Fruit fly (Drosophila melanogaster) whole organism, embryonic: ENCODE measurements around the gene alphaCOP.

Source experiments
- CG10462 ChIP-seq: fragments of 200-800 bp; sonication (Bioruptor generic); optimal IDR thresholded peaks from 2 replicates; lab custom pipeline; 2016; ENCODE audit warnings: missing biosample characterization, missing genetic modification characterization
- CG10565 ChIP-seq: fragments of 200-800 bp; sonication (Bioruptor generic); optimal IDR thresholded peaks from 3 replicates; lab custom pipeline; 2016; ENCODE audit warnings: missing biosample characterization, mild to moderate bottlenecking, missing genetic modification characterization
- CG12104 ChIP-seq: fragments of 200-800 bp; sonication (Bioruptor generic); optimal IDR thresholded peaks from 3 replicates; lab custom pipeline; 2016; ENCODE audit warnings: missing biosample characterization, missing genetic modification characterization
- CG12299 ChIP-seq: fragments of 200-800 bp; sonication (Bioruptor generic); optimal IDR thresholded peaks from 2 replicates; lab custom pipeline; 2018; ENCODE audit warnings: missing biosample characterization, mild to moderate bottlenecking, missing genetic modification characterization
- CG13424 ChIP-seq: fragments of 200-800 bp; sonication (Bioruptor generic); optimal IDR thresholded peaks from 2 replicates; lab custom pipeline; 2019; ENCODE audit warnings: missing biosample characterization, mild to moderate bottlenecking, missing genetic modification characterization, moderate library complexity
- CG13624 ChIP-seq: fragments of 200-800 bp; sonication (Bioruptor generic); optimal IDR thresholded peaks from 2 replicates; lab custom pipeline; 2016; ENCODE audit warnings: missing biosample characterization, missing genetic modification characterization
- CG13894 ChIP-seq: fragments of 200-800 bp; sonication (Bioruptor generic); optimal IDR thresholded peaks from 3 replicates; lab custom pipeline; 2018; ENCODE audit warnings: missing biosample characterization, mild to moderate bottlenecking, missing genetic modification characterization, moderate library complexity
- CG1529 ChIP-seq: fragments of 200-800 bp; sonication (Bioruptor generic); optimal IDR thresholded peaks from 3 replicates; lab custom pipeline; 2018; ENCODE audit warnings: missing biosample characterization, missing genetic modification characterization
- CG17361 ChIP-seq: fragments of 200-800 bp; sonication (Bioruptor generic); IDR thresholded peaks from 3 replicates; pipeline ENCODE4 v1.3.6; 2022; ENCODE audit warnings: missing biosample characterization, missing genetic modification characterization
- CG17912 ChIP-seq: fragments of 200-800 bp; sonication (Bioruptor generic); optimal IDR thresholded peaks from 2 replicates; lab custom pipeline; 2018; ENCODE audit warnings: missing biosample characterization, mild to moderate bottlenecking, missing genetic modification characterization
- CG18599 ChIP-seq: fragments of 200-800 bp; sonication (Bioruptor generic); optimal IDR thresholded peaks from 3 replicates; lab custom pipeline; 2017; ENCODE audit warnings: missing biosample characterization, missing genetic modification characterization, mild to moderate bottlenecking, moderate library complexity, missing genetic modification reagents
- CG18764 ChIP-seq: fragments of 200-800 bp; sonication (Bioruptor generic); optimal IDR thresholded peaks from 3 replicates; lab custom pipeline; 2016; ENCODE audit warnings: missing biosample characterization, missing genetic modification characterization
- CG2120 ChIP-seq: fragments of 200-800 bp; sonication (Bioruptor generic); optimal IDR thresholded peaks from 3 replicates; lab custom pipeline; 2016; ENCODE audit warnings: missing biosample characterization, missing genetic modification characterization
- CG2202 ChIP-seq: fragments of 200-800 bp; sonication (Bioruptor generic); optimal IDR thresholded peaks from 2 replicates; lab custom pipeline; 2018; ENCODE audit warnings: missing biosample characterization, mild to moderate bottlenecking, missing genetic modification characterization
- CG32532 ChIP-seq: fragments of 200-800 bp; sonication (Bioruptor generic); IDR thresholded peaks from 2 replicates; pipeline ENCODE4 v1.3.6; 2022; ENCODE audit warnings: missing biosample characterization, missing genetic modification characterization
- CG3838 ChIP-seq: fragments of 200-800 bp; sonication (Bioruptor generic); optimal IDR thresholded peaks from 3 replicates; lab custom pipeline; 2016; ENCODE audit warnings: missing biosample characterization, missing genetic modification characterization
- CG4854 ChIP-seq: fragments of 200-800 bp; sonication (Bioruptor generic); optimal IDR thresholded peaks from 2 replicates; lab custom pipeline; 2016; ENCODE audit warnings: missing biosample characterization, missing genetic modification characterization, inconsistent platforms
- CG6272 ChIP-seq: fragments of 200-800 bp; sonication (Bioruptor generic); IDR thresholded peaks from 2 replicates; pipeline ENCODE4 v1.3.6; 2022; ENCODE audit warnings: missing biosample characterization, missing genetic modification characterization
- CG6854 ChIP-seq: fragments of 200-800 bp; sonication (Bioruptor generic); optimal IDR thresholded peaks from 3 replicates; lab custom pipeline; 2017; ENCODE audit warnings: missing biosample characterization, mild to moderate bottlenecking, missing genetic modification characterization
- CG7271 ChIP-seq: fragments of 200-800 bp; sonication (Bioruptor generic); optimal IDR thresholded peaks from 2 replicates; lab custom pipeline; 2018; ENCODE audit warnings: missing biosample characterization, mild to moderate bottlenecking, missing genetic modification characterization, moderate library complexity
- CG7987 ChIP-seq: fragments of 200-800 bp; sonication (Bioruptor generic); optimal IDR thresholded peaks from 2 replicates; lab custom pipeline; 2018; ENCODE audit warnings: missing biosample characterization, mild to moderate bottlenecking, missing genetic modification characterization, moderate library complexity
- CG9609 ChIP-seq: fragments of 200-800 bp; sonication (Bioruptor generic); optimal IDR thresholded peaks from 3 replicates; lab custom pipeline; 2016; ENCODE audit warnings: missing biosample characterization, missing genetic modification characterization
- Chrac-16 ChIP-seq: fragments of 200-800 bp; sonication (Bioruptor generic); optimal IDR thresholded peaks from 3 replicates; lab custom pipeline; 2016; ENCODE audit warnings: missing biosample characterization, missing genetic modification characterization
- Doc2 ChIP-seq: fragments of 200-800 bp; sonication (Bioruptor generic); IDR thresholded peaks from 2 replicates; pipeline ENCODE4 v1.3.6; 2022; ENCODE audit warnings: missing biosample characterization, missing genetic modification characterization
- Fer1 ChIP-seq: fragments of 200-800 bp; sonication (Bioruptor generic); optimal IDR thresholded peaks from 2 replicates; lab custom pipeline; 2017; ENCODE audit warnings: missing biosample characterization, mild to moderate bottlenecking, missing genetic modification characterization
- Fer3 ChIP-seq: fragments of 200-800 bp; sonication (Bioruptor generic); optimal IDR thresholded peaks from 2 replicates; lab custom pipeline; 2018; ENCODE audit warnings: missing biosample characterization, mild to moderate bottlenecking, missing genetic modification characterization, moderate library complexity
- H15 ChIP-seq: fragments of 200-800 bp; sonication (Bioruptor generic); IDR thresholded peaks from 3 replicates; pipeline ENCODE4 v1.3.6; 2022; ENCODE audit warnings: missing biosample characterization, missing genetic modification characterization
- Hey ChIP-seq: fragments of 200-800 bp; sonication (Bioruptor generic); optimal IDR thresholded peaks from 3 replicates; lab custom pipeline; 2018; ENCODE audit warnings: missing biosample characterization, mild to moderate bottlenecking, missing genetic modification characterization
- Neu2 ChIP-seq: fragments of 200-800 bp; sonication (Bioruptor generic); optimal IDR thresholded peaks from 3 replicates; lab custom pipeline; 2016; ENCODE audit warnings: missing biosample characterization, missing genetic modification characterization, borderline replicate concordance
- Ravus ChIP-seq: fragments of 200-800 bp; sonication (Bioruptor generic); IDR thresholded peaks from 2 replicates; pipeline ENCODE4 v1.3.6; 2022; ENCODE audit warnings: missing biosample characterization, missing genetic modification characterization
- Six4 ChIP-seq: fragments of 200-800 bp; sonication (Bioruptor generic); optimal IDR thresholded peaks from 2 replicates; lab custom pipeline; 2016; ENCODE audit warnings: missing biosample characterization, missing genetic modification characterization
- Sry-β ChIP-seq: fragments of 200-800 bp; sonication (Bioruptor generic); optimal IDR thresholded peaks from 2 replicates; lab custom pipeline; 2018; ENCODE audit warnings: missing biosample characterization, mild to moderate bottlenecking, missing genetic modification characterization, moderate library complexity
- Ssrp ChIP-seq: fragments of 200-800 bp; sonication (Bioruptor generic); optimal IDR thresholded peaks from 2 replicates; lab custom pipeline; 2018; ENCODE audit warnings: missing biosample characterization, mild to moderate bottlenecking, missing genetic modification characterization, moderate library complexity
- az2 ChIP-seq: fragments of 200-800 bp; sonication (Bioruptor generic); optimal IDR thresholded peaks from 3 replicates; lab custom pipeline; 2016; ENCODE audit warnings: missing biosample characterization, missing genetic modification characterization
- bsh ChIP-seq, 2 experiments: fragments of 200-800 bp; sonication (Bioruptor generic); optimal IDR thresholded peaks; 2 replicates each; lab custom pipeline; 2017 to 2018; ENCODE audit warnings: mild to moderate bottlenecking in 2 of 2, missing biosample characterization in 2 of 2, missing genetic modification characterization in 2 of 2, moderate library complexity in 1 of 2
- cad ChIP-seq: fragments of >200 bp; optimal IDR thresholded peaks from 2 replicates; lab custom pipeline; 2017; ENCODE audit warnings: missing biosample characterization, missing genetic modification characterization
- danr ChIP-seq: fragments of 200-800 bp; sonication (Bioruptor generic); IDR thresholded peaks from 2 replicates; pipeline ENCODE4 v1.3.6; 2022; ENCODE audit warnings: missing biosample characterization, missing genetic modification characterization
- disco-r ChIP-seq: fragments of 200-800 bp; sonication (Bioruptor generic); optimal IDR thresholded peaks from 2 replicates; lab custom pipeline; 2016; ENCODE audit warnings: missing biosample characterization, missing genetic modification characterization
- fru ChIP-seq: fragments of >200 bp; optimal IDR thresholded peaks from 2 replicates; lab custom pipeline; 2017
- grau ChIP-seq: fragments of 200-800 bp; optimal IDR thresholded peaks from 3 replicates; lab custom pipeline; 2019; ENCODE audit warnings: missing biosample characterization, mild to moderate bottlenecking, missing genetic modification characterization, moderate library complexity
- hbn ChIP-seq: fragments of 200-800 bp; sonication (Bioruptor generic); IDR thresholded peaks from 2 replicates; pipeline ENCODE4 v1.3.6; 2022; ENCODE audit warnings: missing biosample characterization, missing genetic modification characterization; ENCODE audit not compliant: partially characterized antibody
- ind ChIP-seq: fragments of 200-800 bp; sonication (Bioruptor generic); optimal IDR thresholded peaks from 3 replicates; lab custom pipeline; 2016; ENCODE audit warnings: missing biosample characterization, missing genetic modification characterization
- jigr1 ChIP-seq: fragments of 200-800 bp; sonication (Bioruptor generic); IDR thresholded peaks from 3 replicates; pipeline ENCODE4 v1.3.6; 2022; ENCODE audit warnings: missing biosample characterization, missing genetic modification characterization
- knrl ChIP-seq: fragments of 200-800 bp; sonication (Bioruptor generic); IDR thresholded peaks from 3 replicates; pipeline ENCODE4 v1.3.6; 2022; ENCODE audit warnings: missing biosample characterization, missing genetic modification characterization; ENCODE audit not compliant: partially characterized antibody
- onecut ChIP-seq: fragments of 200-800 bp; sonication (Bioruptor generic); IDR thresholded peaks from 2 replicates; pipeline ENCODE4 v1.3.6; 2022; ENCODE audit warnings: missing biosample characterization, missing genetic modification characterization
- pfk ChIP-seq: fragments of 200-800 bp; sonication (Bioruptor generic); optimal IDR thresholded peaks from 2 replicates; lab custom pipeline; 2018; ENCODE audit warnings: missing biosample characterization, mild to moderate bottlenecking, missing genetic modification characterization, moderate library complexity
- row ChIP-seq: fragments of 200-800 bp; sonication (Bioruptor generic); IDR thresholded peaks from 3 replicates; pipeline ENCODE4 v1.3.6; 2022; ENCODE audit warnings: missing biosample characterization, missing genetic modification characterization
- slbo ChIP-seq: fragments of 200-800 bp; sonication (Bioruptor generic); IDR thresholded peaks from 2 replicates; pipeline ENCODE4 v1.3.6; 2022; ENCODE audit warnings: missing biosample characterization, missing genetic modification characterization
- tll ChIP-seq, 2 experiments: fragments of 200-800 bp in 1 of 2; fragments of >200 bp in 1 of 2; sonication (Bioruptor generic) in 1 of 2; optimal IDR thresholded peaks; 2 replicates each; lab custom pipeline; 2017 to 2019; ENCODE audit warnings: missing biosample characterization in 2 of 2, missing genetic modification characterization in 2 of 2, mild to moderate bottlenecking in 1 of 2, moderate library complexity in 1 of 2
- vvl ChIP-seq: fragments of 200-800 bp; sonication (Bioruptor generic); IDR thresholded peaks from 2 replicates; pipeline ENCODE4 v1.3.6; 2022; ENCODE audit warnings: missing biosample characterization, missing genetic modification characterization
- zfh1 ChIP-seq: fragments of 200-800 bp; sonication (Bioruptor generic); IDR thresholded peaks from 3 replicates; pipeline ENCODE4 v1.3.6; 2022; ENCODE audit warnings: missing biosample characterization, missing genetic modification characterization

alphaCOP gene

DNA sequence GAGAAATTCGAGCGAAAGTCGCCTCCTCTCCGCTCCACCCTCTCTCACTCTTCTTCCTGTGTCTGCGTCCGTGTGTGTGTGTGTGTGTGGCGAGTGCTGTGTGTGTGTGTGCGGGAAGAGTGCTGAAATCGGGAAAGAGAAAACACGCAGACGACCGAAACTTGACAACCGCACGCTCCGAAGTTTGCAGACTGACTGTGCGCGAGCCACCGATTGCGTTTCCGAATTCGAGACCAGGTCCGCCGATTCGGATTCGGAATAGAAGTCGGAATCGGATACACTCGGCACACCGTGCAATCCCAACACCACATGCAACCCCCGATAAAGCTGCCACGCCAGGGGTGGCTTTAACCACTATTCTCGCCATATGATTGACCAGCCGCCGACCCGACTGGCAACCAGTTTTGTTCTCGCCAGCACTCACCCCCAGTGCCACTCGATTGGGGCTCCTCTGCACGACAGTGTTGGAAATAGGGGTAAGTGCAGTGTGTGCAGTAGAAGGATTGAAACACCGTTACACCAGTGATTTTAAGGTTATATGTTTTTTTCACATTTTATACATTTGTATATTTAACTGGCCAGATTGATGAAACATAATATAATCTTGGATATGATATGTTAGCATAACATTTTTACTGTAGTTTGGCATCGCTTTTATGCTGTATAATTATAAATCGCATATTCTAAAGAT, 16.7 kb downstream of the alphaCOP start, which contains the start of gene CG13928 (continued):
- TF ChIP-seq CG17912 (no peak), Hey (tag; lab: Kevin White, UChicago) (no peak), CG9609 (no peak), danr (no peak), CG4854 (GFP tag; lab: Kevin White, UChicago) (no peak), CG12104 (GFP tag; lab: Kevin White, UChicago) (no peak), pfk (GFP tag; lab: Kevin White, UChicago) (no peak), Ssrp (tag; lab: Kevin White, UChicago) (no peak), CG2120 (peak; percentile 10), fru (lab: Kevin White, UChicago) (no peak), CG6854 (GFP tag; lab: Kevin White, UChicago) (no peak), onecut (GFP tag; lab: Robert Waterston, UW) (no peak), zfh1 (GFP tag; lab: Robert Waterston, UW) (no peak), Ravus (no peak), CG1529 (GFP tag; lab: Kevin White, UChicago) (no peak), disco-r (GFP tag; lab: Kevin White, UChicago) (no peak), grau (no peak), Chrac-16 (no peak), CG18599 (peak; percentile 34), CG13894 (tag; lab: Kevin White, UChicago) (peak; percentile 98), vvl (GFP tag; lab: Robert Waterston, UW) (0 out of 2 replicates have a peak, but pooled peaks have one; percentile 18), tll (GFP tag; optimal IDR thresholded peaks at IDR 0.05; lab: Kevin White, UChicago) (no peak), Fer1 (GFP tag; lab: Kevin White, UChicago) (peak; percentile 40), bsh (GFP tag; optimal IDR thresholded peaks at IDR 0.05; lab: Kevin White, UChicago) (no peak), CG32532 (no peak), CG13624 (no peak), CG7271 (tag; lab: Kevin White, UChicago) (no peak), Sry-β (no peak), jigr1 (GFP tag; lab: Robert Waterston, UW) (no peak), CG6272 (GFP tag; lab: Robert Waterston, UW) (no peak), az2 (GFP tag; lab: Kevin White, UChicago) (no peak), Doc2 (GFP tag; lab: Robert Waterston, UW) (no peak), Neu2 (GFP tag; lab: Kevin White, UChicago) (no peak), CG2202 (no peak), cad (GFP tag; lab: Kevin White, UChicago) (no peak), CG10565 (GFP tag; lab: Kevin White, UChicago) (no peak), CG17361 (GFP tag; lab: Robert Waterston, UW) (no peak), CG3838 (no peak), CG13424 (tag; lab: Kevin White, UChicago) (no peak), ind (GFP tag; lab: Kevin White, UChicago) (no peak), Fer3 (no peak), hbn (GFP tag; lab: Robert Waterston, UW) (no peak), knrl (0 out of 3 replicates have a peak, but pooled peaks have one; percentile 11), Six4 (GFP tag; lab: Kevin White, UChicago) (no peak), CG10462 (no peak), slbo (GFP tag; lab: Robert Waterston, UW) (peak; percentile 12; the same call in 1 of the 2 replicates), H15 (GFP tag; lab: Robert Waterston, UW) (no peak), CG18764 (GFP tag; lab: Kevin White, UChicago) (peak; percentile 97), CG12299 (tag; lab: Kevin White, UChicago) (no peak), row (GFP tag; lab: Robert Waterston, UW) (peak; percentile 62), CG7987 (GFP tag; lab: Kevin White, UChicago) (no peak)
